Fruit fly (Drosophila melanogaster): Measurements from ENCODE around the gene emb.

Gene emb

dm6 chr2L:8416350-8417046, 13.1 kb downstream of the emb start (continued):
- TF ChIP-seq onecut (GFP tag; IDR thresholded peaks at IDR 0.05) (no peak), Lpt (GFP tag; optimal IDR thresholded peaks at IDR 0.05) (no peak), Elba2 (GFP tag; optimal IDR thresholded peaks at IDR 0.05) (no peak), CG17361 (GFP tag; IDR thresholded peaks at IDR 0.05) (no peak; the same call in 2 of the 3 replicates), ac (GFP tag; optimal IDR thresholded peaks at IDR 0.05) (no peak), pita (GFP tag; optimal IDR thresholded peaks at IDR 0.05) (no peak), Meics (GFP tag; optimal IDR thresholded peaks at IDR 0.05) (peak; percentile 36), CG4404 (GFP tag; IDR thresholded peaks at IDR 0.05) (no peak), CG33557 (GFP tag; optimal IDR thresholded peaks at IDR 0.05) (no peak), CG34376 (GFP tag; optimal IDR thresholded peaks at IDR 0.05) (no peak), CG32532 (GFP tag; IDR thresholded peaks at IDR 0.05) (0 out of 2 replicates have a peak, but pooled peaks have one; percentile 41), hth (optimal IDR thresholded peaks at IDR 0.05) (no peak), E2f1 (GFP tag; IDR thresholded peaks at IDR 0.05) (no peak), bowl (GFP tag; IDR thresholded peaks at IDR 0.05) (no peak), HmgZ (tag; optimal IDR thresholded peaks at IDR 0.05) (no peak), p53 (GFP tag; optimal IDR thresholded peaks at IDR 0.05) (no peak), fd64A (GFP tag; optimal IDR thresholded peaks at IDR 0.05) (no peak), Mrtf (GFP tag; IDR thresholded peaks at IDR 0.05) (no peak), dysf (GFP tag; IDR thresholded peaks at IDR 0.05) (0 out of 3 replicates have a peak, but pooled peaks have one; percentile 30), CG12071 (GFP tag; optimal IDR thresholded peaks at IDR 0.05) (no peak), CG42726 (GFP tag; IDR thresholded peaks at IDR 0.05; ENCODE audit: partially characterized antibody) (no peak), CG4424 (GFP tag; optimal IDR thresholded peaks at IDR 0.05) (no peak), CG7556 (GFP tag; optimal IDR thresholded peaks at IDR 0.05) (no peak), fd102C (GFP tag; optimal IDR thresholded peaks at IDR 0.05) (no peak), pan (optimal IDR thresholded peaks at IDR 0.05) (no peak), pan (GFP tag; optimal IDR thresholded peaks at IDR 0.05 in 1 of 2, IDR thresholded peaks at IDR 0.05 in 1 of 2) (peak in 1 of 2 experiments; percentile 25), CG14710 (tag; optimal IDR thresholded peaks at IDR 0.05) (no peak), Myb (GFP tag; optimal IDR thresholded peaks at IDR 0.05) (no peak), tap (tag; optimal IDR thresholded peaks at IDR 0.05) (no peak), CG7786 (GFP tag; optimal IDR thresholded peaks at IDR 0.05) (no peak), CG30431 (GFP tag; optimal IDR thresholded peaks at IDR 0.05) (no peak), CG8944 (GFP tag; optimal IDR thresholded peaks at IDR 0.05) (no peak), Fer1 (GFP tag; optimal IDR thresholded peaks at IDR 0.05) (no peak), Taf1 (GFP tag; IDR thresholded peaks at IDR 0.05) (no peak), al (GFP tag; IDR thresholded peaks at IDR 0.05) (no peak), CG14014 (GFP tag; IDR thresholded peaks at IDR 0.05) (no peak), hb (GFP tag; IDR thresholded peaks at IDR 0.05; ENCODE audit: partially characterized antibody) (no peak), abd-A (tag; optimal IDR thresholded peaks at IDR 0.05) (no peak), lab (GFP tag; optimal IDR thresholded peaks at IDR 0.05) (no peak), CG8290 (GFP tag; optimal IDR thresholded peaks at IDR 0.05) (no peak), CG8290 (tag; optimal IDR thresholded peaks at IDR 0.05) (no peak), CG5180 (GFP tag; optimal IDR thresholded peaks at IDR 0.05) (no peak), CG4328 (GFP tag; optimal IDR thresholded peaks at IDR 0.05) (no peak), gcm (GFP tag; optimal IDR thresholded peaks at IDR 0.05) (peak; percentile 21), CG10431 (GFP tag; optimal IDR thresholded peaks at IDR 0.05) (no peak), CG8281 (tag; optimal IDR thresholded peaks at IDR 0.05) (peak; percentile 100), esg (GFP tag; conservative IDR thresholded peaks at IDR 0.05) (no peak), CG10565 (GFP tag; optimal IDR thresholded peaks at IDR 0.05) (no peak), ham (GFP tag; IDR thresholded peaks at IDR 0.05) (no peak), CG2678 (tag; optimal IDR thresholded peaks at IDR 0.05) (no peak), CG17186 (GFP tag; optimal IDR thresholded peaks at IDR 0.05) (no peak)
